Fruit fly (Drosophila melanogaster) whole organism, embryonic: Measurements from ENCODE around the gene Gnpat.

Source experiments
- CG11247 ChIP-seq: fragments of 200-800 bp; sonication (Bioruptor generic); IDR thresholded peaks from 2 replicates; pipeline ENCODE4 v1.3.6; 2022; ENCODE audit warnings: missing biosample characterization, missing genetic modification characterization
- CG11696 ChIP-seq: fragments of 200-800 bp; sonication (Bioruptor generic); IDR thresholded peaks from 2 replicates; pipeline ENCODE4 v1.3.6; 2022; ENCODE audit warnings: missing biosample characterization, missing genetic modification characterization
- CG12155 ChIP-seq: fragments of 200-800 bp; sonication (Bioruptor generic); optimal IDR thresholded peaks from 3 replicates; lab custom pipeline; 2016; ENCODE audit warnings: missing biosample characterization, missing genetic modification characterization
- CG12769 ChIP-seq: fragments of 200-800 bp; sonication (Bioruptor generic); optimal IDR thresholded peaks from 2 replicates; lab custom pipeline; 2019; ENCODE audit warnings: missing biosample characterization, mild to moderate bottlenecking, missing genetic modification characterization, moderate library complexity
- CG13296 ChIP-seq: fragments of 200-800 bp; sonication (Bioruptor generic); optimal IDR thresholded peaks from 3 replicates; lab custom pipeline; 2018; ENCODE audit warnings: missing biosample characterization, mild to moderate bottlenecking, missing genetic modification characterization
- CG15601 ChIP-seq: fragments of 200-800 bp; sonication (Bioruptor generic); optimal IDR thresholded peaks from 3 replicates; lab custom pipeline; 2019; ENCODE audit warnings: missing biosample characterization, mild to moderate bottlenecking, missing genetic modification characterization, moderate library complexity
- CG1602 ChIP-seq: fragments of 200-800 bp; sonication (Bioruptor generic); optimal IDR thresholded peaks from 3 replicates; lab custom pipeline; 2016; ENCODE audit warnings: missing biosample characterization, missing genetic modification characterization
- CG17385 ChIP-seq: fragments of 200-800 bp; sonication (Bioruptor generic); optimal IDR thresholded peaks from 3 replicates; lab custom pipeline; 2018; ENCODE audit warnings: missing biosample characterization, mild to moderate bottlenecking, missing genetic modification characterization
- CG17912 ChIP-seq: fragments of 200-800 bp; sonication (Bioruptor generic); optimal IDR thresholded peaks from 2 replicates; lab custom pipeline; 2018; ENCODE audit warnings: missing biosample characterization, mild to moderate bottlenecking, missing genetic modification characterization
- CG2202 ChIP-seq: fragments of 200-800 bp; sonication (Bioruptor generic); optimal IDR thresholded peaks from 2 replicates; lab custom pipeline; 2018; ENCODE audit warnings: missing biosample characterization, mild to moderate bottlenecking, missing genetic modification characterization
- CG2875 ChIP-seq: fragments of 200-800 bp; sonication (Bioruptor generic); optimal IDR thresholded peaks from 2 replicates; lab custom pipeline; 2017; ENCODE audit warnings: missing biosample characterization, mild to moderate bottlenecking, missing genetic modification characterization, missing genetic modification reagents
- CG30020 ChIP-seq: fragments of 200-800 bp; optimal IDR thresholded peaks from 2 replicates; lab custom pipeline; 2019; ENCODE audit warnings: missing biosample characterization, mild to moderate bottlenecking, missing genetic modification characterization, moderate library complexity
- CG30403 ChIP-seq: fragments of 200-800 bp; sonication (Bioruptor generic); optimal IDR thresholded peaks from 3 replicates; lab custom pipeline; 2016; ENCODE audit warnings: missing biosample characterization, missing genetic modification characterization
- CG30431 ChIP-seq: fragments of 200-800 bp; sonication (Bioruptor generic); optimal IDR thresholded peaks from 2 replicates; lab custom pipeline; 2017; ENCODE audit warnings: missing biosample characterization, missing genetic modification characterization
- CG3163 ChIP-seq: fragments of 200-800 bp; sonication (Bioruptor generic); optimal IDR thresholded peaks from 3 replicates; lab custom pipeline; 2016; ENCODE audit warnings: missing biosample characterization, missing genetic modification characterization
- CG3847 ChIP-seq: fragments of 200-800 bp; sonication (Bioruptor generic); IDR thresholded peaks from 2 replicates; pipeline ENCODE4 v1.3.6; 2022; ENCODE audit warnings: missing biosample characterization, missing genetic modification characterization
- CG4707 ChIP-seq: fragments of 200-800 bp; sonication (Bioruptor generic); optimal IDR thresholded peaks from 2 replicates; lab custom pipeline; 2018; ENCODE audit warnings: missing biosample characterization, mild to moderate bottlenecking, missing genetic modification characterization, moderate library complexity
- CG7786 ChIP-seq: fragments of 200-800 bp; sonication (Bioruptor generic); optimal IDR thresholded peaks from 2 replicates; lab custom pipeline; 2016; ENCODE audit warnings: missing biosample characterization, missing genetic modification characterization
- CG7839 ChIP-seq: fragments of 200-800 bp; sonication (Bioruptor generic); optimal IDR thresholded peaks from 3 replicates; lab custom pipeline; 2018; ENCODE audit warnings: missing biosample characterization, mild to moderate bottlenecking, missing genetic modification characterization, moderate library complexity
- CG8388 ChIP-seq: fragments of 200-800 bp; sonication (Bioruptor generic); optimal IDR thresholded peaks from 2 replicates; lab custom pipeline; 2019; ENCODE audit warnings: missing biosample characterization, mild to moderate bottlenecking, missing genetic modification characterization, moderate library complexity
- CG9932 ChIP-seq: fragments of 200-800 bp; sonication (Bioruptor generic); IDR thresholded peaks from 2 replicates; pipeline ENCODE4 v1.3.6; 2022; ENCODE audit warnings: missing biosample characterization, missing genetic modification characterization
- D19A ChIP-seq: fragments of 200-800 bp; optimal IDR thresholded peaks from 3 replicates; lab custom pipeline; 2019; ENCODE audit warnings: missing biosample characterization, mild to moderate bottlenecking, missing genetic modification characterization, moderate library complexity
- D19B ChIP-seq: fragments of 200-800 bp; sonication (Bioruptor generic); optimal IDR thresholded peaks from 2 replicates; lab custom pipeline; 2017; ENCODE audit warnings: missing biosample characterization, mild to moderate bottlenecking, missing genetic modification characterization
- Deaf1 ChIP-seq: fragments of 200-800 bp; optimal IDR thresholded peaks from 3 replicates; lab custom pipeline; 2019; ENCODE audit warnings: missing biosample characterization, mild to moderate bottlenecking, missing genetic modification characterization, moderate library complexity
- Dip3 ChIP-seq: fragments of 200-800 bp; sonication (Bioruptor generic); optimal IDR thresholded peaks from 3 replicates; lab custom pipeline; 2016; ENCODE audit warnings: missing biosample characterization, missing genetic modification characterization
- Doc2 ChIP-seq: fragments of 200-800 bp; sonication (Bioruptor generic); IDR thresholded peaks from 2 replicates; pipeline ENCODE4 v1.3.6; 2022; ENCODE audit warnings: missing biosample characterization, missing genetic modification characterization
- Elba2 ChIP-seq: fragments of 200-800 bp; sonication (Bioruptor generic); optimal IDR thresholded peaks from 3 replicates; lab custom pipeline; 2016; ENCODE audit warnings: missing biosample characterization, missing genetic modification characterization
- Hr78 ChIP-seq, 2 experiments: fragments of 200-800 bp in 1 of 2; fragments of >200 bp in 1 of 2; sonication (Bioruptor generic) in 1 of 2; optimal IDR thresholded peaks; 2 replicates each; lab custom pipeline; 2017 to 2019; ENCODE audit warnings: missing biosample characterization in 2 of 2, missing genetic modification characterization in 2 of 2, mild to moderate bottlenecking in 1 of 2, moderate library complexity in 1 of 2
- Hsf ChIP-seq: fragments of 200-800 bp; sonication (Bioruptor generic); optimal IDR thresholded peaks from 3 replicates; lab custom pipeline; 2016; ENCODE audit warnings: missing biosample characterization, missing genetic modification characterization
- Mad ChIP-seq: fragments of 200-800 bp; sonication (Bioruptor generic); optimal IDR thresholded peaks from 2 replicates; lab custom pipeline; 2016; ENCODE audit warnings: missing biosample characterization, missing genetic modification characterization
- Med ChIP-seq: fragments of 200-800 bp; sonication (Bioruptor generic); peaks from one replicate; lab custom pipeline; 2016; ENCODE audit warnings: missing biosample characterization, missing genetic modification characterization, mild to moderate bottlenecking, inconsistent platforms, moderate library complexity
- Oli ChIP-seq: fragments of 200-800 bp; sonication (Bioruptor generic); optimal IDR thresholded peaks from 2 replicates; lab custom pipeline; 2018; ENCODE audit warnings: missing biosample characterization, mild to moderate bottlenecking, missing genetic modification characterization, moderate library complexity
- TFAM ChIP-seq: fragments of 200-800 bp; sonication (Bioruptor generic); optimal IDR thresholded peaks from 2 replicates; lab custom pipeline; 2017; ENCODE audit warnings: missing biosample characterization, missing genetic modification characterization, inconsistent platforms
- Trl ChIP-seq, 3 experiments: fragments of >200 bp in 2 of 3; fragments of 200-800 bp in 1 of 3; sonication (Bioruptor generic) in 1 of 3; optimal IDR thresholded peaks; 2 replicates in 1 of 3; 3 replicates in 2 of 3; lab custom pipeline; 2016 to 2017; ENCODE audit warnings: missing biosample characterization in 1 of 3, missing genetic modification characterization in 1 of 3
- Xrp1 ChIP-seq: fragments of 200-800 bp; sonication (Bioruptor generic); IDR thresholded peaks from 2 replicates; pipeline ENCODE4 v1.3.6; 2022; ENCODE audit warnings: missing biosample characterization, missing genetic modification characterization
- dimm ChIP-seq: fragments of 200-800 bp; sonication (Bioruptor generic); IDR thresholded peaks from 2 replicates; pipeline ENCODE4 v1.3.6; 2022; ENCODE audit warnings: missing biosample characterization, missing genetic modification characterization
- dpn ChIP-seq, 2 experiments: fragments of 200-800 bp; sonication (Bioruptor generic); optimal IDR thresholded peaks; 3 replicates each; lab custom pipeline; 2016; ENCODE audit warnings: missing biosample characterization in 2 of 2, missing genetic modification characterization in 2 of 2
- eve ChIP-seq, 2 experiments: fragments of >200 bp; optimal IDR thresholded peaks; 2 replicates each; lab custom pipeline; 2017; ENCODE audit warnings: missing biosample characterization in 2 of 2, missing genetic modification characterization in 2 of 2
- gcm ChIP-seq: fragments of 200-800 bp; sonication (Bioruptor generic); optimal IDR thresholded peaks from 2 replicates; lab custom pipeline; 2019; ENCODE audit warnings: missing biosample characterization, mild to moderate bottlenecking, missing genetic modification characterization, moderate library complexity
- grn ChIP-seq: fragments of 200-800 bp; sonication (Bioruptor generic); optimal IDR thresholded peaks from 3 replicates; lab custom pipeline; 2017; ENCODE audit warnings: missing biosample characterization, missing genetic modification characterization
- gsb-n ChIP-seq: fragments of 200-800 bp; sonication (Bioruptor generic); optimal IDR thresholded peaks from 3 replicates; lab custom pipeline; 2018; ENCODE audit warnings: missing biosample characterization, mild to moderate bottlenecking, missing genetic modification characterization
- ind ChIP-seq: fragments of 200-800 bp; sonication (Bioruptor generic); optimal IDR thresholded peaks from 3 replicates; lab custom pipeline; 2016; ENCODE audit warnings: missing biosample characterization, missing genetic modification characterization
- klu ChIP-seq: fragments of 200-800 bp; sonication (Bioruptor generic); IDR thresholded peaks from 2 replicates; pipeline ENCODE4 v1.3.6; 2022; ENCODE audit warnings: missing biosample characterization, missing genetic modification characterization
- lov ChIP-seq, 2 experiments: fragments of 200-800 bp in 1 of 2; fragments of >200 bp in 1 of 2; sonication (Bioruptor generic) in 1 of 2; IDR thresholded peaks in 1 of 2; optimal IDR thresholded peaks in 1 of 2; 2 replicates in 1 of 2; 3 replicates in 1 of 2; pipeline versions ENCODE4 v1.3.6 to Lab custom; 2017 to 2022; ENCODE audit warnings: missing biosample characterization in 1 of 2, missing genetic modification characterization in 1 of 2
- ranshi ChIP-seq: fragments of 200-800 bp; sonication (Bioruptor generic); IDR thresholded peaks from 2 replicates; pipeline ENCODE4 v1.3.6; 2022; ENCODE audit warnings: missing biosample characterization, missing genetic modification characterization
- ro ChIP-seq: fragments of 200-800 bp; sonication (Bioruptor generic); IDR thresholded peaks from 2 replicates; pipeline ENCODE4 v1.3.6; 2022; ENCODE audit warnings: missing biosample characterization, missing genetic modification characterization
- scrt ChIP-seq: fragments of 200-800 bp; sonication (Bioruptor generic); optimal IDR thresholded peaks from 2 replicates; lab custom pipeline; 2018; ENCODE audit warnings: missing biosample characterization, mild to moderate bottlenecking, missing genetic modification characterization, moderate library complexity

The Gnpat gene

dm6 chr3R:25472635-25473552 lies 17.8 kb downstream of the Gnpat start, which contains the start of the genes Fur1 and Vps33B (continued):
- TF ChIP-seq CG12155 (peak; percentile 97), CG30020 (peak; percentile 88), CG2875 (GFP tag; lab: Kevin White, UChicago) (peak; percentile 93), ro (peak; percentile 76), gsb-n (tag; lab: Kevin White, UChicago) (peak; percentile 94), CG7786 (GFP tag; lab: Kevin White, UChicago) (peak; percentile 98), Oli (tag; lab: Kevin White, UChicago) (peak; percentile 97), dpn (GFP tag; optimal IDR thresholded peaks at IDR 0.05; lab: Kevin White, UChicago) (peak; percentile 98 to 99), lov (optimal IDR thresholded peaks at IDR 0.05; lab: Kevin White, UChicago) (peak; percentile 7), lov (GFP tag; IDR thresholded peaks at IDR 0.05; lab: Robert Waterston, UW) (peak; percentile 84; the same call in 1 of the 3 replicates), Xrp1 (GFP tag; lab: Robert Waterston, UW) (peak; percentile 96), ind (GFP tag; lab: Kevin White, UChicago) (peak; percentile 99), D19A (tag; lab: Kevin White, UChicago) (peak; percentile 92), Elba2 (peak; percentile 92), CG17912 (peak; percentile 83), CG8388 (GFP tag; lab: Kevin White, UChicago) (peak; percentile 96), CG13296 (peak; percentile 96), dimm (peak; percentile 86), CG30431 (GFP tag; lab: Kevin White, UChicago) (peak; percentile 97), gcm (GFP tag; lab: Kevin White, UChicago) (peak; percentile 94), Hsf (GFP tag; lab: Kevin White, UChicago) (peak; percentile 99), D19B (peak; percentile 89), CG2202 (peak; percentile 91), TFAM (GFP tag; lab: Kevin White, UChicago) (peak; percentile 83), Mad (GFP tag; lab: Kevin White, UChicago) (peak; percentile 98), CG11247 (GFP tag; lab: Robert Waterston, UW) (peak; percentile 95), CG3163 (GFP tag; lab: Kevin White, UChicago) (peak; percentile 90), scrt (peak; percentile 87), Hr78 (GFP tag; optimal IDR thresholded peaks at IDR 0.05; lab: Kevin White, UChicago) (no peak), Med (GFP tag; lab: Kevin White, UChicago) (peak; percentile 100), eve (GFP tag; optimal IDR thresholded peaks at IDR 0.05; lab: Kevin White, UChicago) (peak in 1 of 2 experiments; percentile 99), ranshi (GFP tag; lab: Robert Waterston, UW) (peak; percentile 92), CG4707 (peak; percentile 84), CG30403 (peak; percentile 99), CG7839 (peak; percentile 97), Trl (optimal IDR thresholded peaks at IDR 0.05; lab: Kevin White, UChicago) (peak; percentile 75 to 95), Trl (GFP tag; optimal IDR thresholded peaks at IDR 0.05; lab: Kevin White, UChicago) (peak; percentile 98), CG9932 (GFP tag; lab: Robert Waterston, UW) (peak; percentile 97), CG11696 (GFP tag; lab: Robert Waterston, UW) (peak; percentile 70; the same call in 1 of the 2 replicates), CG3847 (peak; percentile 93), CG15601 (tag; lab: Kevin White, UChicago) (peak; percentile 95), Deaf1 (tag; lab: Kevin White, UChicago) (peak; percentile 84), CG1602 (peak; percentile 98), CG17385 (GFP tag; lab: Kevin White, UChicago) (peak; percentile 92), klu (GFP tag; lab: Robert Waterston, UW) (peak; percentile 95), Dip3 (GFP tag; lab: Kevin White, UChicago) (peak; percentile 98), Doc2 (GFP tag; lab: Robert Waterston, UW) (no peak), grn (GFP tag; lab: Kevin White, UChicago) (peak; percentile 83), CG12769 (tag; lab: Kevin White, UChicago) (peak; percentile 96)
